Worm (Caenorhabditis elegans): ENCODE measurements around the gene sre-44.
A peak's percentile ranks its signal among the peaks of the same experiment; 100 is the strongest.

The sre-44 gene

ce11 chrII:13973514-13973913, 24.1 kb downstream of the sre-44 start, which contains the start of gene Y39G8B.1 (continued):
- no peak for TF ChIP-seq lim-7 (GFP tag; IDR thresholded peaks at IDR 0.05)
- TF ChIP-seq nhr-111 (GFP tag; optimal IDR thresholded peaks at IDR 0.05): no peak
- no peak for TF ChIP-seq daf-8 (GFP tag; IDR thresholded peaks at IDR 0.05)
- TF ChIP-seq zfp-2 (tag; optimal IDR thresholded peaks at IDR 0.05): no peak
- no peak for TF ChIP-seq ceh-32 (tag; optimal IDR thresholded peaks at IDR 0.05; ENCODE audit: poor library complexity)
- TF ChIP-seq lin-15B (tag; optimal IDR thresholded peaks at IDR 0.05): no peak
- no peak for TF ChIP-seq ZK546.5 (tag; optimal IDR thresholded peaks at IDR 0.05)
- no peak for TF ChIP-seq hif-1 (tag; optimal IDR thresholded peaks at IDR 0.05)
- TF ChIP-seq cey-2 (tag; optimal IDR thresholded peaks at IDR 0.05; ENCODE audit: borderline replicate concordance, insufficient read depth): no peak
- no peak for TF ChIP-seq snpc-4 (tag; optimal IDR thresholded peaks at IDR 0.05)
- no peak for TF ChIP-seq madf-9 (GFP tag; conservative IDR thresholded peaks at IDR 0.05)
- no peak for TF ChIP-seq nhr-237 (tag; optimal IDR thresholded peaks at IDR 0.05)

- no peak for TF ChIP-seq Y75B8A.6 (GFP tag; IDR thresholded peaks at IDR 0.05)
- no peak for TF ChIP-seq mes-2 (tag; optimal IDR thresholded peaks at IDR 0.05; ENCODE audit: poor library complexity, severe bottlenecking)
- no peak for TF ChIP-seq T26A8.4 (GFP tag; IDR thresholded peaks at IDR 0.05)
- 0 out of 2 replicates have a peak, but pooled peaks have one; percentile 4 for TF ChIP-seq tra-1 (GFP tag; IDR thresholded peaks at IDR 0.05)
- 0 out of 2 replicates have a peak, but pooled peaks have one; percentile 19 for TF ChIP-seq nhr-42 (GFP tag; IDR thresholded peaks at IDR 0.05)
These were observed 24.7 kb downstream of the sre-44 start for ce11 chrII:13974136-13974535.

ce11 chrII:13976161-13976560, 26.8 kb downstream of the sre-44 start, which contains the start of gene Y39G8B.2:
TSS of gene Y39G8B.2 (minus strand) at chrII:13976221.
- TF ChIP-seq rbr-2 (tag; optimal IDR thresholded peaks at IDR 0.05) (peak; percentile 88), Y5F2A.4 (GFP tag; optimal IDR thresholded peaks at IDR 0.05) (no peak), unc-62 (GFP tag; optimal IDR thresholded peaks at IDR 0.05 in 1 of 2) (peak in 1 of 2 experiments; percentile 97), unc-62 (tag; optimal IDR thresholded peaks at IDR 0.05) (no peak), daf-8 (GFP tag; IDR thresholded peaks at IDR 0.05) (no peak), D1046.2 (GFP tag; IDR thresholded peaks at IDR 0.05) (0 out of 2 replicates have a peak, but pooled peaks have one; percentile 40), vab-7 (GFP tag; IDR thresholded peaks at IDR 0.05) (no peak), dmd-8 (GFP tag; IDR thresholded peaks at IDR 0.05) (no peak), mxl-3 (GFP tag; optimal IDR thresholded peaks at IDR 0.05) (peak; percentile 76), dmd-9 (GFP tag; IDR thresholded peaks at IDR 0.05) (no peak; the same call in 1 of the 2 replicates), sdz-12 (GFP tag; optimal IDR thresholded peaks at IDR 0.05) (no peak), fkh-10 (GFP tag; optimal IDR thresholded peaks at IDR 0.05) (peak; percentile 59), pha-4 (GFP tag; IDR thresholded peaks at IDR 0.05) (no peak), pha-4 (tag; optimal IDR thresholded peaks at IDR 0.05) (peak; percentile 4), lin-15B (tag; optimal IDR thresholded peaks at IDR 0.05) (peak; percentile 75), ceh-20 (GFP tag; IDR thresholded peaks at IDR 0.05) (peak; percentile 73; the same call in 1 of the 2 replicates), nhr-28 (tag; optimal IDR thresholded peaks at IDR 0.05) (peak; percentile 70), nhr-11 (tag; optimal IDR thresholded peaks at IDR 0.05) (peak; percentile 72), nhr-41 (GFP tag; IDR thresholded peaks at IDR 0.05) (no peak), dpl-1 (GFP tag; optimal IDR thresholded peaks at IDR 0.05) (peak; percentile 85), mdl-1 (tag; optimal IDR thresholded peaks at IDR 0.05) (peak in 1 of 2 experiments; percentile 54), saeg-2 (GFP tag; IDR thresholded peaks at IDR 0.05) (no peak), lin-13 (GFP tag; optimal IDR thresholded peaks at IDR 0.05) (peak; percentile 86), nhr-237 (tag; optimal IDR thresholded peaks at IDR 0.05) (no peak), dve-1 (tag; optimal IDR thresholded peaks at IDR 0.05; ENCODE audit: insufficient read depth) (peak; percentile 89), ztf-7 (tag; optimal IDR thresholded peaks at IDR 0.05) (no peak), madf-9 (GFP tag; conservative IDR thresholded peaks at IDR 0.05) (peak; percentile 57; the same call in 1 of the 2 replicates), mep-1 (tag; optimal IDR thresholded peaks at IDR 0.05) (peak; percentile 90), daf-16 (GFP tag; optimal IDR thresholded peaks at IDR 0.05) (no peak), daf-16 (tag; optimal IDR thresholded peaks at IDR 0.05) (peak; percentile 71), jun-1 (tag; optimal IDR thresholded peaks at IDR 0.05) (peak; percentile 66), R02D3.7 (tag; optimal IDR thresholded peaks at IDR 0.05) (no peak), hif-1 (tag; optimal IDR thresholded peaks at IDR 0.05) (peak in 1 of 2 experiments; percentile 73), tag-97 (GFP tag; IDR thresholded peaks at IDR 0.05) (no peak), nhr-6 (tag; optimal IDR thresholded peaks at IDR 0.05) (peak; percentile 74), ceh-32 (tag; optimal IDR thresholded peaks at IDR 0.05; ENCODE audit: poor library complexity) (no peak)
